Worm (Caenorhabditis elegans): ENCODE measurements around the gene pitr-1.

- no peak for TF ChIP-seq ama-1 (optimal IDR thresholded peaks at IDR 0.05)
- TF ChIP-seq tbx-37 (GFP tag; conservative IDR thresholded peaks at IDR 0.05), result no peak
- no peak for TF ChIP-seq ceh-36 (tag; optimal IDR thresholded peaks at IDR 0.05)
- TF ChIP-seq tra-4 (tag; optimal IDR thresholded peaks at IDR 0.05), result no peak
These were observed 6.9 kb upstream of the pitr-1 start for ce11 chrIV:7386835-7387551.

All from whole organism, early embryonic.